Worm (Caenorhabditis elegans): Measurements from ENCODE around the gene ssu-1.

The ssu-1 gene

ce11 chrV:20162290-20163104, 29.4 kb upstream of the ssu-1 start (continued):
- TF ChIP-seq unc-62 (GFP tag; optimal IDR thresholded peaks at IDR 0.05 in 1 of 2) = no peak
- no peak for TF ChIP-seq unc-62 (tag; optimal IDR thresholded peaks at IDR 0.05)
- peak; percentile 73 for TF ChIP-seq mep-1 (tag; optimal IDR thresholded peaks at IDR 0.05)

- TF ChIP-seq madf-9 (GFP tag; conservative IDR thresholded peaks at IDR 0.05) = no peak
- peak in 1 of 2 experiments; percentile 76 for TF ChIP-seq hif-1 (tag; optimal IDR thresholded peaks at IDR 0.05)
- TF ChIP-seq nhr-48 (tag; optimal IDR thresholded peaks at IDR 0.05) = peak; percentile 44
- no peak for TF ChIP-seq arid-1 (GFP tag; conservative IDR thresholded peaks at IDR 0.05)
- 0 out of 2 replicates have a peak, but pooled peaks have one; percentile 40 for TF ChIP-seq nhr-42 (GFP tag; IDR thresholded peaks at IDR 0.05)
- no peak for TF ChIP-seq F10B5.3 (tag; optimal IDR thresholded peaks at IDR 0.05)
- no peak for TF ChIP-seq F49E8.2 (tag; optimal IDR thresholded peaks at IDR 0.05; ENCODE audit: borderline replicate concordance)
- TF ChIP-seq egl-27 (tag; optimal IDR thresholded peaks at IDR 0.05) = no peak
- TF ChIP-seq nhr-102 (tag; optimal IDR thresholded peaks at IDR 0.05) = peak; percentile 33
- TF ChIP-seq jun-1 (tag; optimal IDR thresholded peaks at IDR 0.05) = peak; percentile 11
- peak; percentile 79 for TF ChIP-seq aha-1 (tag)
- peak in 1 of 2 experiments; percentile 56 for TF ChIP-seq unc-62 (GFP tag; optimal IDR thresholded peaks at IDR 0.05 in 1 of 2)
- TF ChIP-seq unc-62 (tag; optimal IDR thresholded peaks at IDR 0.05) = no peak
- TF ChIP-seq dmd-8 (GFP tag; IDR thresholded peaks at IDR 0.05) = 0 out of 2 replicates have a peak, but pooled peaks have one; percentile 14
- no peak for TF ChIP-seq ces-1 (GFP tag; optimal IDR thresholded peaks at IDR 0.05)
Observed at ce11 chrV:20161781-20162289, 28.8 kb upstream of the ssu-1 start.

ce11 chrV:20158223-20158622, 25.2 kb upstream of the ssu-1 start, which contains the start of gene F19B2.6:
Gene F19B2.6 (plus strand): TSS chrV:20158523.
- TF ChIP-seq Y105C5A.15 (GFP tag; IDR thresholded peaks at IDR 0.05) = no peak
- TF ChIP-seq php-3 (GFP tag; IDR thresholded peaks at IDR 0.05) = no peak
- no peak for TF ChIP-seq nhr-6 (tag; optimal IDR thresholded peaks at IDR 0.05)
- no peak for TF ChIP-seq sdz-12 (GFP tag; optimal IDR thresholded peaks at IDR 0.05)
- no peak for TF ChIP-seq ceh-82 (tag; optimal IDR thresholded peaks at IDR 0.05)
- TF ChIP-seq ZK337.2 (GFP tag; IDR thresholded peaks at IDR 0.05) = no peak
- TF ChIP-seq nhr-48 (tag; optimal IDR thresholded peaks at IDR 0.05) = no peak
- TF ChIP-seq dpl-1 (GFP tag; optimal IDR thresholded peaks at IDR 0.05) = no peak
- TF ChIP-seq nhr-102 (tag; optimal IDR thresholded peaks at IDR 0.05) = no peak
- no peak for TF ChIP-seq rbr-2 (tag; optimal IDR thresholded peaks at IDR 0.05)
- no peak for TF ChIP-seq pha-4 (GFP tag; IDR thresholded peaks at IDR 0.05)
- no peak for TF ChIP-seq pha-4 (tag; optimal IDR thresholded peaks at IDR 0.05)
- no peak for TF ChIP-seq gei-8 (GFP tag; optimal IDR thresholded peaks at IDR 0.05)
- TF ChIP-seq nhr-237 (tag; optimal IDR thresholded peaks at IDR 0.05) = no peak
- no peak for TF ChIP-seq spr-1 (tag; optimal IDR thresholded peaks at IDR 0.05)
- no peak for TF ChIP-seq nhr-25 (tag; optimal IDR thresholded peaks at IDR 0.05; ENCODE audit: borderline replicate concordance, insufficient read depth)

ce11 chrV:20151855-20152254, 18.8 kb upstream of the ssu-1 start:
- TF ChIP-seq mes-2 (tag; optimal IDR thresholded peaks at IDR 0.05; ENCODE audit: poor library complexity, severe bottlenecking) = no peak
- no peak for TF ChIP-seq nhr-76 (tag; optimal IDR thresholded peaks at IDR 0.05)

- TF ChIP-seq nhr-77 (tag; optimal IDR thresholded peaks at IDR 0.05) (no peak), ama-1 (optimal IDR thresholded peaks at IDR 0.05) (no peak), ces-1 (GFP tag; optimal IDR thresholded peaks at IDR 0.05) (no peak), lin-29 (GFP tag; IDR thresholded peaks at IDR 0.05) (no peak), F49E8.2 (tag; optimal IDR thresholded peaks at IDR 0.05; ENCODE audit: borderline replicate concordance) (no peak), daf-16 (GFP tag; optimal IDR thresholded peaks at IDR 0.05) (no peak), daf-16 (tag; optimal IDR thresholded peaks at IDR 0.05) (no peak), F44E2.7 (GFP tag; IDR thresholded peaks at IDR 0.05) (no peak), nhr-111 (GFP tag; optimal IDR thresholded peaks at IDR 0.05) (no peak), hmg-1.1 (GFP tag; IDR thresholded peaks at IDR 0.05) (no peak), nhr-28 (tag; optimal IDR thresholded peaks at IDR 0.05) (no peak), mdl-1 (tag; optimal IDR thresholded peaks at IDR 0.05) (no peak)
Observed at ce11 chrV:20151432-20151831, 18.4 kb upstream of the ssu-1 start, which contains the start of gene F19B2.7. Gene F19B2.7 (plus strand): TSS chrV:20151732.

Measured in whole organism, L4 larva.